In the genomic region with DNA sequence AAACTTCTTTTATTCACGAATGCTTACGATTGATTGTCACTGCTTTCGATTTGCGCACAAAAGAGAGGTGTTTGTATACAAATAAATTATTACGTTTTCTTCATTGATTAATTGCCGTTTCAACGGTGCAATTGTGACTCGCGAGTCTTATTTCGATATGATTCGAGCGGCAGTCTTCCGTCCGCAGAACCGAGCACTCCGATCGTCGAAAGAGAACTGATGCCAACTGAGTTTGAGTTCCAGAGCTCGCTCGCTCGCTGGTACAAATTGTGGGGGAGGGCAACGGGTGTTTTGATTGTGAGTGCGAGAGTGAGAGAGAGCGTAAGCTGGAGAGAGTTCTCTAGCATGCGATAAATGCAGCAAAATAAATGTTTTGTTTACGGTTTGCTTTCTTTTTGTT, we compare ENCODE assay signal across 1 fruit fly cellular context.
TF ChIP-seq lines count a peak whose summit lies in the region.

No protein-coding gene starts in this region.

TF ChIP-seq in whole organism, embryonic, 481 proteins besides CTCF, POLR2A, EP300 and RAD21 (continued from another document and continues in another):
- TF ChIP-seq Ets97D (GFP tag; optimal IDR thresholded peaks at IDR 0.05; lab: Kevin White, UChicago) (no peak), chm (GFP tag; IDR thresholded peaks at IDR 0.05; lab: Robert Waterston, UW) (peak; percentile 94), CG34422 (GFP tag; IDR thresholded peaks at IDR 0.05; lab: Robert Waterston, UW) (peak; percentile 46; the same call in 1 of the 3 replicates), sd (tag; optimal IDR thresholded peaks at IDR 0.05; lab: Kevin White, UChicago) (peak; percentile 46), CG18619 (GFP tag; optimal IDR thresholded peaks at IDR 0.05; lab: Kevin White, UChicago) (no peak), CG1233 (GFP tag; optimal IDR thresholded peaks at IDR 0.05; lab: Kevin White, UChicago) (no peak), CG32767 (GFP tag; IDR thresholded peaks at IDR 0.05; lab: Robert Waterston, UW) (no peak), gsb (GFP tag; IDR thresholded peaks at IDR 0.05; lab: Robert Waterston, UW) (no peak), TFAM (GFP tag; optimal IDR thresholded peaks at IDR 0.05; lab: Kevin White, UChicago) (no peak), Scr (GFP tag; IDR thresholded peaks at IDR 0.05; lab: Robert Waterston, UW; ENCODE audit: partially characterized antibody) (peak; percentile 40), CG1603 (tag; optimal IDR thresholded peaks at IDR 0.05; lab: Kevin White, UChicago) (peak; percentile 18), nerfin-1 (tag; optimal IDR thresholded peaks at IDR 0.05; lab: Kevin White, UChicago) (peak; percentile 59), CG2129 (GFP tag; IDR thresholded peaks at IDR 0.05; lab: Robert Waterston, UW; ENCODE audit: partially characterized antibody) (no peak), CG2116 (GFP tag; optimal IDR thresholded peaks at IDR 0.05; lab: Kevin White, UChicago) (no peak), HLH54F (GFP tag; optimal IDR thresholded peaks at IDR 0.05; lab: Kevin White, UChicago) (peak; percentile 16), H15 (GFP tag; IDR thresholded peaks at IDR 0.05; lab: Robert Waterston, UW) (no peak), CG8478 (optimal IDR thresholded peaks at IDR 0.05; lab: Kevin White, UChicago) (no peak), CG1647 (GFP tag; optimal IDR thresholded peaks at IDR 0.05; lab: Kevin White, UChicago) (no peak), CG7745 (tag; optimal IDR thresholded peaks at IDR 0.05; lab: Kevin White, UChicago) (peak; percentile 42), CG18764 (GFP tag; optimal IDR thresholded peaks at IDR 0.05; lab: Kevin White, UChicago) (no peak), CG5953 (GFP tag; IDR thresholded peaks at IDR 0.05; lab: Robert Waterston, UW) (0 out of 2 replicates have a peak, but pooled peaks have one; percentile 30), Neu2 (GFP tag; optimal IDR thresholded peaks at IDR 0.05; lab: Kevin White, UChicago; ENCODE audit: borderline replicate concordance) (no peak), NK7.1 (GFP tag; optimal IDR thresholded peaks at IDR 0.05; lab: Kevin White, UChicago) (no peak), CrebB (tag; optimal IDR thresholded peaks at IDR 0.05; lab: Kevin White, UChicago) (peak; percentile 62), Sry-β (GFP tag; optimal IDR thresholded peaks at IDR 0.05; lab: Kevin White, UChicago) (no peak), gt (GFP tag; IDR thresholded peaks at IDR 0.05; lab: Robert Waterston, UW) (no peak), klu (GFP tag; IDR thresholded peaks at IDR 0.05; lab: Robert Waterston, UW) (no peak), pb (GFP tag; optimal IDR thresholded peaks at IDR 0.05; lab: Kevin White, UChicago) (peak; percentile 22), Ravus (GFP tag; IDR thresholded peaks at IDR 0.05; lab: Robert Waterston, UW) (no peak; the same call in 1 of the 2 replicates), esg (GFP tag; conservative IDR thresholded peaks at IDR 0.05; lab: Robert Waterston, UW) (no peak), slou (GFP tag; optimal IDR thresholded peaks at IDR 0.05; lab: Kevin White, UChicago) (no peak), lab (GFP tag; optimal IDR thresholded peaks at IDR 0.05; lab: Kevin White, UChicago) (peak; percentile 47), CG14710 (tag; optimal IDR thresholded peaks at IDR 0.05; lab: Kevin White, UChicago) (peak; percentile 8), CG12391 (tag; optimal IDR thresholded peaks at IDR 0.05; lab: Kevin White, UChicago) (no peak), luna (GFP tag; optimal IDR thresholded peaks at IDR 0.05; lab: Kevin White, UChicago) (no peak), CG3281 (GFP tag; optimal IDR thresholded peaks at IDR 0.05; lab: Kevin White, UChicago) (peak; percentile 36), vfl (GFP tag; optimal IDR thresholded peaks at IDR 0.05; lab: Kevin White, UChicago) (peak; percentile 6), ab (GFP tag; optimal IDR thresholded peaks at IDR 0.05; lab: Kevin White, UChicago) (no peak), yki (optimal IDR thresholded peaks at IDR 0.05; lab: Kevin White, UChicago) (peak; percentile 87), CG4282 (GFP tag; optimal IDR thresholded peaks at IDR 0.05; lab: Kevin White, UChicago) (no peak), wek (GFP tag; optimal IDR thresholded peaks at IDR 0.05; lab: Kevin White, UChicago) (peak; percentile 30), Awh (GFP tag; IDR thresholded peaks at IDR 0.05; lab: Robert Waterston, UW) (peak; percentile 15; the same call in 1 of the 2 replicates), CG17186 (GFP tag; optimal IDR thresholded peaks at IDR 0.05; lab: Kevin White, UChicago) (no peak), chn (GFP tag; optimal IDR thresholded peaks at IDR 0.05; lab: Kevin White, UChicago) (peak; percentile 66), CG12659 (GFP tag; optimal IDR thresholded peaks at IDR 0.05; lab: Kevin White, UChicago) (no peak), Spps (tag; optimal IDR thresholded peaks at IDR 0.05; lab: Kevin White, UChicago) (no peak), CG6683 (GFP tag; optimal IDR thresholded peaks at IDR 0.05; lab: Kevin White, UChicago) (no peak), fd3F (GFP tag; optimal IDR thresholded peaks at IDR 0.05; lab: Kevin White, UChicago) (no peak), CG33557 (GFP tag; optimal IDR thresholded peaks at IDR 0.05; lab: Kevin White, UChicago) (peak; percentile 56), ind (GFP tag; optimal IDR thresholded peaks at IDR 0.05; lab: Kevin White, UChicago) (no peak), kah (GFP tag; optimal IDR thresholded peaks at IDR 0.05; lab: Kevin White, UChicago) (peak; percentile 33), Nf-YC (tag; optimal IDR thresholded peaks at IDR 0.05; lab: Kevin White, UChicago) (peak; percentile 4), CG17359 (tag; optimal IDR thresholded peaks at IDR 0.05; lab: Kevin White, UChicago) (peak; percentile 8), CG13287 (GFP tag; IDR thresholded peaks at IDR 0.05; lab: Robert Waterston, UW; ENCODE audit: partially characterized antibody) (peak; percentile 61), CG6175 (GFP tag; IDR thresholded peaks at IDR 0.05; lab: Robert Waterston, UW) (no peak), ara (GFP tag; IDR thresholded peaks at IDR 0.05; lab: Robert Waterston, UW) (no peak), fu2 (GFP tag; optimal IDR thresholded peaks at IDR 0.05; lab: Kevin White, UChicago) (no peak), psq (GFP tag; optimal IDR thresholded peaks at IDR 0.05; lab: Kevin White, UChicago) (no peak), CG2712 (tag; optimal IDR thresholded peaks at IDR 0.05; lab: Kevin White, UChicago) (peak; percentile 54), CG7987 (GFP tag; optimal IDR thresholded peaks at IDR 0.05; lab: Kevin White, UChicago) (peak; percentile 37), CG17568 (GFP tag; optimal IDR thresholded peaks at IDR 0.05; lab: Kevin White, UChicago) (no peak), Six4 (GFP tag; optimal IDR thresholded peaks at IDR 0.05; lab: Kevin White, UChicago) (no peak), CG9817 (tag; optimal IDR thresholded peaks at IDR 0.05; lab: Kevin White, UChicago) (no peak), Dek (tag; optimal IDR thresholded peaks at IDR 0.05; lab: Kevin White, UChicago) (no peak), chif (GFP tag; optimal IDR thresholded peaks at IDR 0.05; lab: Kevin White, UChicago) (peak in 1 of 2 experiments; percentile 26), ash1 (GFP tag; optimal IDR thresholded peaks at IDR 0.05; lab: Kevin White, UChicago) (peak; percentile 54), insv (GFP tag; optimal IDR thresholded peaks at IDR 0.05; lab: Kevin White, UChicago) (peak in 1 of 2 experiments; percentile 13), Fer2 (tag; optimal IDR thresholded peaks at IDR 0.05; lab: Kevin White, UChicago) (no peak), tx (GFP tag; optimal IDR thresholded peaks at IDR 0.05; lab: Kevin White, UChicago) (no peak), Dad (GFP tag; optimal IDR thresholded peaks at IDR 0.05; lab: Kevin White, UChicago) (no peak), CG6689 (GFP tag; IDR thresholded peaks at IDR 0.05; lab: Robert Waterston, UW) (no peak), B-H2 (GFP tag; optimal IDR thresholded peaks at IDR 0.05; lab: Kevin White, UChicago) (no peak), CG16813 (GFP tag; IDR thresholded peaks at IDR 0.05; lab: Robert Waterston, UW; ENCODE audit: partially characterized antibody) (peak; percentile 39; the same call in 1 of the 3 replicates), CG12236 (GFP tag; optimal IDR thresholded peaks at IDR 0.05; lab: Kevin White, UChicago) (no peak), lbe (GFP tag; optimal IDR thresholded peaks at IDR 0.05; lab: Kevin White, UChicago) (peak; percentile 18), CG7839 (tag; optimal IDR thresholded peaks at IDR 0.05; lab: Kevin White, UChicago) (peak; percentile 38), sqz (GFP tag; optimal IDR thresholded peaks at IDR 0.05; lab: Kevin White, UChicago) (peak; percentile 4), ftz-f1 (GFP tag; optimal IDR thresholded peaks at IDR 0.05; lab: Kevin White, UChicago) (peak; percentile 48), gcm (GFP tag; optimal IDR thresholded peaks at IDR 0.05; lab: Kevin White, UChicago) (peak; percentile 48), maf-S (GFP tag; optimal IDR thresholded peaks at IDR 0.05; lab: Kevin White, UChicago) (peak; percentile 7), dpn (GFP tag; optimal IDR thresholded peaks at IDR 0.05; lab: Kevin White, UChicago) (peak in 1 of 2 experiments; percentile 6), grn (GFP tag; optimal IDR thresholded peaks at IDR 0.05; lab: Kevin White, UChicago) (peak; percentile 33), CG2875 (GFP tag; optimal IDR thresholded peaks at IDR 0.05; lab: Kevin White, UChicago) (no peak), Bteb2 (GFP tag; optimal IDR thresholded peaks at IDR 0.05; lab: Kevin White, UChicago) (no peak), CG3995 (GFP tag; optimal IDR thresholded peaks at IDR 0.05; lab: Kevin White, UChicago) (no peak), CG18011 (GFP tag; optimal IDR thresholded peaks at IDR 0.05; lab: Kevin White, UChicago) (no peak), mld (GFP tag; IDR thresholded peaks at IDR 0.05; lab: Robert Waterston, UW; ENCODE audit: partially characterized antibody) (peak; percentile 74; the same call in 2 of the 3 replicates), gem (tag; optimal IDR thresholded peaks at IDR 0.05; lab: Kevin White, UChicago) (no peak), CG10462 (GFP tag; optimal IDR thresholded peaks at IDR 0.05; lab: Kevin White, UChicago) (no peak), gfzf (GFP tag; optimal IDR thresholded peaks at IDR 0.05; lab: Kevin White, UChicago) (no peak), h (optimal IDR thresholded peaks at IDR 0.05; lab: Kevin White, UChicago) (no peak), CG6791 (GFP tag; IDR thresholded peaks at IDR 0.05; lab: Robert Waterston, UW; ENCODE audit: partially characterized antibody) (peak; percentile 62; the same call in 2 of the 3 replicates), danr (GFP tag; IDR thresholded peaks at IDR 0.05; lab: Robert Waterston, UW) (no peak), PHDP (tag; optimal IDR thresholded peaks at IDR 0.05; lab: Kevin White, UChicago) (peak; percentile 26), CG17829 (tag; optimal IDR thresholded peaks at IDR 0.05; lab: Kevin White, UChicago) (peak; percentile 63), sna (GFP tag; IDR thresholded peaks at IDR 0.05; lab: Robert Waterston, UW; ENCODE audit: partially characterized antibody) (peak; percentile 49), Ptx1 (GFP tag; IDR thresholded peaks at IDR 0.05; lab: Robert Waterston, UW) (no peak), br (optimal IDR thresholded peaks at IDR 0.05; lab: Kevin White, UChicago) (no peak), D19B (GFP tag; optimal IDR thresholded peaks at IDR 0.05; lab: Kevin White, UChicago) (no peak), B-H1 (GFP tag; IDR thresholded peaks at IDR 0.05; lab: Robert Waterston, UW) (no peak), peb (GFP tag; IDR thresholded peaks at IDR 0.05; lab: Robert Waterston, UW) (no peak), run (tag; optimal IDR thresholded peaks at IDR 0.05; lab: Kevin White, UChicago) (no peak), bigmax (GFP tag; optimal IDR thresholded peaks at IDR 0.05; lab: Kevin White, UChicago) (no peak), Mes4 (GFP tag; optimal IDR thresholded peaks at IDR 0.05; lab: Kevin White, UChicago) (peak; percentile 32), jigr1 (GFP tag; IDR thresholded peaks at IDR 0.05; lab: Robert Waterston, UW) (no peak), seq (GFP tag; IDR thresholded peaks at IDR 0.05; lab: Robert Waterston, UW) (peak; percentile 43; the same call in 1 of the 2 replicates), exex (tag; optimal IDR thresholded peaks at IDR 0.05; lab: Kevin White, UChicago) (peak; percentile 19), CG6254 (GFP tag; optimal IDR thresholded peaks at IDR 0.05; lab: Kevin White, UChicago) (peak; percentile 60), CG15011 (GFP tag; optimal IDR thresholded peaks at IDR 0.05; lab: Kevin White, UChicago) (no peak), CG8290 (GFP tag; optimal IDR thresholded peaks at IDR 0.05; lab: Kevin White, UChicago) (no peak), CG8290 (tag; optimal IDR thresholded peaks at IDR 0.05; lab: Kevin White, UChicago) (peak in 1 of 2 experiments; percentile 72), sug (tag; optimal IDR thresholded peaks at IDR 0.05; lab: Kevin White, UChicago) (peak; percentile 41), CG18262 (tag; optimal IDR thresholded peaks at IDR 0.05; lab: Kevin White, UChicago) (no peak), Dbx (GFP tag; IDR thresholded peaks at IDR 0.05; lab: Robert Waterston, UW) (no peak), CG43689 (GFP tag; IDR thresholded peaks at IDR 0.05; lab: Robert Waterston, UW) (no peak), CG14014 (GFP tag; IDR thresholded peaks at IDR 0.05; lab: Robert Waterston, UW) (no peak), CG11695 (GFP tag; IDR thresholded peaks at IDR 0.05; lab: Robert Waterston, UW) (no peak), CG8089 (GFP tag; optimal IDR thresholded peaks at IDR 0.05; lab: Kevin White, UChicago) (no peak), CG2199 (GFP tag; IDR thresholded peaks at IDR 0.05; lab: Robert Waterston, UW) (peak; percentile 89), sr (GFP tag; IDR thresholded peaks at IDR 0.05; lab: Robert Waterston, UW) (peak; percentile 56; the same call in 1 of the 3 replicates), zen (tag; optimal IDR thresholded peaks at IDR 0.05; lab: Kevin White, UChicago) (no peak), Nf-YA (GFP tag; IDR thresholded peaks at IDR 0.05; lab: Robert Waterston, UW) (no peak), hb (GFP tag; IDR thresholded peaks at IDR 0.05; lab: Robert Waterston, UW; ENCODE audit: partially characterized antibody) (no peak), scrt (GFP tag; optimal IDR thresholded peaks at IDR 0.05; lab: Kevin White, UChicago) (peak; percentile 2), z (GFP tag; IDR thresholded peaks at IDR 0.05; lab: Robert Waterston, UW) (peak; percentile 88), row (GFP tag; IDR thresholded peaks at IDR 0.05; lab: Robert Waterston, UW) (peak; percentile 11; the same call in 1 of the 3 replicates), CkIIα-i1 (GFP tag; IDR thresholded peaks at IDR 0.05; lab: Robert Waterston, UW) (no peak), amos (GFP tag; IDR thresholded peaks at IDR 0.05; lab: Robert Waterston, UW; ENCODE audit: partially characterized antibody) (peak; percentile 50; the same call in 1 of the 2 replicates)
